Worm (Caenorhabditis elegans) whole organism, L4 larva: ENCODE data around the gene str-4.
A peak's percentile ranks its signal among the peaks of the same experiment; 100 is the strongest.

Experiments
- ces-1 ChIP-seq: fragments of 150-350 bp; sonication (generic microtip); optimal IDR thresholded peaks from 4 replicates; lab custom pipeline; 2014; ENCODE audit warnings: missing biosample characterization, missing genetic modification reagents, missing genetic modification characterization
- dpl-1 ChIP-seq: fragments of 150-350 bp; optimal IDR thresholded peaks from 2 replicates; lab custom pipeline; 2014; ENCODE audit warnings: missing biosample characterization, missing genetic modification reagents, missing genetic modification characterization
- nhr-77 ChIP-seq: fragments of 150-350 bp; optimal IDR thresholded peaks from 2 replicates; lab custom pipeline; 2014; ENCODE audit warnings: missing biosample characterization, missing genetic modification characterization
- pha-4 ChIP-seq, 2 experiments: fragments of 150-350 bp in 1 of 2; fragments of 200-800 bp in 1 of 2; sonication (Bioruptor generic) in 1 of 2; IDR thresholded peaks in 1 of 2; optimal IDR thresholded peaks in 1 of 2; 2 replicates each; pipeline versions ENCODE4 v1.3.6 to Lab custom; 2014 to 2022; ENCODE audit warnings: missing genetic modification characterization in 2 of 2, missing genetic modification reagents in 2 of 2, missing biosample characterization in 1 of 2, missing compliant biosample characterization in 1 of 2
- php-3 ChIP-seq: fragments of 200-800 bp; sonication (Bioruptor generic); IDR thresholded peaks from 2 replicates; pipeline ENCODE4 v1.3.6; 2022; ENCODE audit warnings: missing genetic modification reagents, missing genetic modification characterization, missing compliant biosample characterization
- set-16 ChIP-seq: fragments of 200-800 bp; sonication (Bioruptor generic); IDR thresholded peaks from 2 replicates; pipeline ENCODE4 v1.3.6; 2022; ENCODE audit warnings: missing genetic modification reagents, missing genetic modification characterization, missing compliant biosample characterization
- skn-1 ChIP-seq: fragments of 150-350 bp; optimal IDR thresholded peaks from 2 replicates; lab custom pipeline; 2014; ENCODE audit warnings: missing biosample characterization, missing genetic modification characterization
- unc-62 ChIP-seq, 3 experiments: fragments of 150-350 bp in 1 of 3; sonication (generic microtip); optimal IDR thresholded peaks in 2 of 3; peaks in 1 of 3; 1 replicate in 1 of 3; 2 replicates in 2 of 3; lab custom pipeline; 2014 to 2017; ENCODE audit warnings: missing biosample characterization in 3 of 3, missing genetic modification characterization in 3 of 3, missing genetic modification reagents in 3 of 3, missing genotype in 1 of 3
- zag-1 ChIP-seq: fragments of 150-350 bp; optimal IDR thresholded peaks from 2 replicates; lab custom pipeline; 2014; ENCODE audit warnings: missing biosample characterization, missing genetic modification characterization
- ztf-11 ChIP-seq: fragments of 150-350 bp; optimal IDR thresholded peaks from 2 replicates; lab custom pipeline; 2014; ENCODE audit warnings: missing biosample characterization, missing genetic modification characterization

DNA sequence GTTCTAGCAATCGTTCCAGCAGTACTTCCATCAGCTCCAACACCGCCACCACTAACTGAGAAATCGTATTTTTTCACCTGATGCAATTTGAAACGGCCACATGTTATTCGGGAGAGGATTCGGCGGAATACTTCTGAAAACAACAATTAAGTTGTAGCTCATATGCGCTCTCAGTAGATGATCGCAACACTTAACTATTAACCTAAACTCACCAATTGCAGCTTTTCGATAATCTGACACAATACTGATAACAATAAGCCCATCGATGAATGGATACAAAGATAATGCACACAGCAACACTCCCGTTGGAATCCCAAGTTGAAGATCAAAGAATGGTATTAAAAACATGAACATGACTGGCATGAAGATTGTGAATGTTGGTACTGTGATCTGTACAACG lies 1.5 kb downstream of the str-4 start:
- TF ChIP-seq ztf-11 (no peak), unc-62 (GFP tag; optimal IDR thresholded peaks at IDR 0.05 in 1 of 2; lab: Kevin White, UChicago) (peak in 1 of 2 experiments; percentile 96), unc-62 (tag; optimal IDR thresholded peaks at IDR 0.05; lab: Kevin White, UChicago) (no peak), nhr-77 (tag; lab: Kevin White, UChicago) (no peak), zag-1 (tag; lab: Kevin White, UChicago) (no peak), pha-4 (GFP tag; IDR thresholded peaks at IDR 0.05; lab: Robert Waterston, UW) (no peak), pha-4 (tag; optimal IDR thresholded peaks at IDR 0.05; lab: Kevin White, UChicago) (no peak), dpl-1 (GFP tag; lab: Kevin White, UChicago) (no peak), ces-1 (GFP tag; lab: Kevin White, UChicago) (no peak), set-16 (GFP tag; lab: Robert Waterston, UW) (no peak), skn-1 (no peak), php-3 (GFP tag; lab: Robert Waterston, UW) (no peak)
